Fruit fly (Drosophila melanogaster) whole organism, embryonic: ENCODE data around the gene Z600.

Experiments
- C15 ChIP-seq: fragments of 200-800 bp; sonication (Bioruptor generic); IDR thresholded peaks from 3 replicates; pipeline ENCODE4 v1.3.6; 2022; ENCODE audit warnings: missing biosample characterization, missing genetic modification characterization
- CG1024 ChIP-seq: fragments of 200-800 bp; sonication (Bioruptor generic); IDR thresholded peaks from 2 replicates; pipeline ENCODE4 v1.3.6; 2022; ENCODE audit warnings: missing biosample characterization, missing genetic modification characterization
- CG11723 ChIP-seq: fragments of 200-800 bp; sonication (Bioruptor generic); optimal IDR thresholded peaks from 2 replicates; lab custom pipeline; 2017; ENCODE audit warnings: missing biosample characterization, mild to moderate bottlenecking, missing genetic modification characterization
- CG1602 ChIP-seq: fragments of 200-800 bp; sonication (Bioruptor generic); optimal IDR thresholded peaks from 3 replicates; lab custom pipeline; 2016; ENCODE audit warnings: missing biosample characterization, missing genetic modification characterization
- CG18599 ChIP-seq: fragments of 200-800 bp; sonication (Bioruptor generic); optimal IDR thresholded peaks from 3 replicates; lab custom pipeline; 2017; ENCODE audit warnings: missing biosample characterization, missing genetic modification characterization, mild to moderate bottlenecking, moderate library complexity, missing genetic modification reagents
- CG2120 ChIP-seq: fragments of 200-800 bp; sonication (Bioruptor generic); optimal IDR thresholded peaks from 3 replicates; lab custom pipeline; 2016; ENCODE audit warnings: missing biosample characterization, missing genetic modification characterization
- CG30020 ChIP-seq: fragments of 200-800 bp; optimal IDR thresholded peaks from 2 replicates; lab custom pipeline; 2019; ENCODE audit warnings: missing biosample characterization, mild to moderate bottlenecking, missing genetic modification characterization, moderate library complexity
- CG34224 ChIP-seq: fragments of 200-800 bp; sonication (Bioruptor generic); IDR thresholded peaks from 3 replicates; pipeline ENCODE4 v1.3.6; 2022; ENCODE audit warnings: missing biosample characterization, missing genetic modification characterization; ENCODE audit not compliant: partially characterized antibody
- CG34376 ChIP-seq: fragments of 200-800 bp; sonication (Bioruptor generic); optimal IDR thresholded peaks from 2 replicates; lab custom pipeline; 2018; ENCODE audit warnings: missing biosample characterization, mild to moderate bottlenecking, missing genetic modification characterization
- CG34422 ChIP-seq: fragments of 200-800 bp; sonication (Bioruptor generic); IDR thresholded peaks from 3 replicates; pipeline ENCODE4 v1.3.6; 2022; ENCODE audit warnings: missing biosample characterization, missing genetic modification characterization
- CG3838 ChIP-seq: fragments of 200-800 bp; sonication (Bioruptor generic); optimal IDR thresholded peaks from 3 replicates; lab custom pipeline; 2016; ENCODE audit warnings: missing biosample characterization, missing genetic modification characterization
- CG42726 ChIP-seq: fragments of 200-800 bp; sonication (Bioruptor generic); IDR thresholded peaks from 2 replicates; pipeline ENCODE4 v1.3.6; 2022; ENCODE audit warnings: missing biosample characterization, missing genetic modification characterization; ENCODE audit not compliant: partially characterized antibody
- CG4282 ChIP-seq: fragments of 200-800 bp; sonication (Bioruptor generic); optimal IDR thresholded peaks from 2 replicates; lab custom pipeline; 2016; ENCODE audit warnings: missing biosample characterization, missing genetic modification characterization
- CG4617 ChIP-seq: fragments of 200-800 bp; sonication (Bioruptor generic); optimal IDR thresholded peaks from 3 replicates; lab custom pipeline; 2016; ENCODE audit warnings: missing biosample characterization, missing genetic modification characterization, borderline replicate concordance
- CG5953 ChIP-seq: fragments of 200-800 bp; sonication (Bioruptor generic); IDR thresholded peaks from 2 replicates; pipeline ENCODE4 v1.3.6; 2022; ENCODE audit warnings: missing biosample characterization, missing genetic modification characterization
- CG7372 ChIP-seq: fragments of 200-800 bp; sonication (Bioruptor generic); IDR thresholded peaks from 2 replicates; pipeline ENCODE4 v1.3.6; 2022; ENCODE audit warnings: missing biosample characterization, missing genetic modification characterization
- CG8290 ChIP-seq, 3 experiments: fragments of 200-800 bp; sonication (Bioruptor generic); optimal IDR thresholded peaks; 2 replicates each; lab custom pipeline; 2016 to 2019; ENCODE audit warnings: missing biosample characterization in 3 of 3, missing genetic modification characterization in 3 of 3, mild to moderate bottlenecking in 2 of 3, moderate library complexity in 1 of 3
- CG9932 ChIP-seq: fragments of 200-800 bp; sonication (Bioruptor generic); IDR thresholded peaks from 2 replicates; pipeline ENCODE4 v1.3.6; 2022; ENCODE audit warnings: missing biosample characterization, missing genetic modification characterization
- CHES-1-like ChIP-seq: fragments of 200-800 bp; sonication (Bioruptor generic); optimal IDR thresholded peaks from 2 replicates; lab custom pipeline; 2016; ENCODE audit warnings: missing biosample characterization, missing genetic modification characterization
- Chrac-16 ChIP-seq: fragments of 200-800 bp; sonication (Bioruptor generic); optimal IDR thresholded peaks from 3 replicates; lab custom pipeline; 2016; ENCODE audit warnings: missing biosample characterization, missing genetic modification characterization
- Dbx ChIP-seq: fragments of 200-800 bp; sonication (Bioruptor generic); IDR thresholded peaks from 3 replicates; pipeline ENCODE4 v1.3.6; 2022; ENCODE audit warnings: missing biosample characterization, missing genetic modification characterization
- ERR ChIP-seq: fragments of 200-800 bp; sonication (Bioruptor generic); optimal IDR thresholded peaks from 2 replicates; lab custom pipeline; 2016; ENCODE audit warnings: missing biosample characterization, missing genetic modification characterization
- Hsf ChIP-seq: fragments of 200-800 bp; sonication (Bioruptor generic); optimal IDR thresholded peaks from 3 replicates; lab custom pipeline; 2016; ENCODE audit warnings: missing biosample characterization, missing genetic modification characterization
- Myb ChIP-seq: fragments of 200-800 bp; sonication (Bioruptor generic); optimal IDR thresholded peaks from 2 replicates; lab custom pipeline; 2016; ENCODE audit warnings: missing biosample characterization, missing genetic modification characterization
- Optix ChIP-seq: fragments of 200-800 bp; sonication (Bioruptor generic); IDR thresholded peaks from 3 replicates; pipeline ENCODE4 v1.3.6; 2022; ENCODE audit warnings: missing biosample characterization, missing genetic modification characterization
- Pdp1 ChIP-seq, 2 experiments: fragments of 200-800 bp; sonication (Bioruptor generic); optimal IDR thresholded peaks; 3 replicates each; lab custom pipeline; 2016; ENCODE audit warnings: missing biosample characterization in 2 of 2, missing genetic modification characterization in 2 of 2, mild to moderate bottlenecking in 1 of 2, moderate library complexity in 1 of 2
- Sin3A ChIP-seq: fragments of >200 bp; optimal IDR thresholded peaks from 2 replicates; lab custom pipeline; 2018
- Sox102F ChIP-seq: fragments of 200-800 bp; sonication (Bioruptor generic); optimal IDR thresholded peaks from 2 replicates; lab custom pipeline; 2018; ENCODE audit warnings: missing biosample characterization, mild to moderate bottlenecking, missing genetic modification characterization, moderate library complexity
- Taf1 ChIP-seq: fragments of 200-800 bp; sonication (Bioruptor generic); IDR thresholded peaks from 2 replicates; pipeline ENCODE4 v1.3.6; 2022; ENCODE audit warnings: missing biosample characterization, missing genetic modification characterization
- br ChIP-seq: fragments of >200 bp; optimal IDR thresholded peaks from 2 replicates; lab custom pipeline; 2017
- cad ChIP-seq: fragments of >200 bp; optimal IDR thresholded peaks from 2 replicates; lab custom pipeline; 2017; ENCODE audit warnings: missing biosample characterization, missing genetic modification characterization
- caup ChIP-seq: fragments of 200-800 bp; sonication (Bioruptor generic); optimal IDR thresholded peaks from 3 replicates; lab custom pipeline; 2017; ENCODE audit warnings: missing biosample characterization, mild to moderate bottlenecking, missing genetic modification characterization, moderate library complexity; ENCODE audit not compliant: severe bottlenecking
- dati ChIP-seq: fragments of 200-800 bp; sonication (Bioruptor generic); IDR thresholded peaks from 2 replicates; pipeline ENCODE4 v1.3.6; 2022; ENCODE audit warnings: missing biosample characterization, missing genetic modification characterization
- en ChIP-seq: fragments of 200-800 bp; sonication (Bioruptor generic); optimal IDR thresholded peaks from 2 replicates; lab custom pipeline; 2016; ENCODE audit warnings: missing biosample characterization, missing genetic modification characterization
- eve ChIP-seq, 2 experiments: fragments of >200 bp; optimal IDR thresholded peaks; 2 replicates each; lab custom pipeline; 2017; ENCODE audit warnings: missing biosample characterization in 2 of 2, missing genetic modification characterization in 2 of 2
- exex ChIP-seq: fragments of 200-800 bp; sonication (Bioruptor generic); optimal IDR thresholded peaks from 4 replicates; lab custom pipeline; 2018; ENCODE audit warnings: missing biosample characterization, mild to moderate bottlenecking, missing genetic modification characterization, moderate library complexity
- gro ChIP-seq: fragments of 200-800 bp; sonication (Bioruptor generic); optimal IDR thresholded peaks from 2 replicates; lab custom pipeline; 2016; ENCODE audit warnings: missing biosample characterization, missing genetic modification characterization
- jumu ChIP-seq: fragments of 200-800 bp; sonication (Bioruptor generic); optimal IDR thresholded peaks from 3 replicates; lab custom pipeline; 2016; ENCODE audit warnings: missing biosample characterization, missing genetic modification characterization
- lab ChIP-seq: fragments of 200-800 bp; sonication (Bioruptor generic); optimal IDR thresholded peaks from 3 replicates; lab custom pipeline; 2017; ENCODE audit warnings: missing biosample characterization, missing genetic modification characterization, mild to moderate bottlenecking, moderate library complexity, missing genetic modification reagents
- pan ChIP-seq, 4 experiments: fragments of >200 bp in 3 of 4; fragments of 200-800 bp in 1 of 4; sonication (Bioruptor generic) in 1 of 4; optimal IDR thresholded peaks in 3 of 4; IDR thresholded peaks in 1 of 4; 2 replicates each; pipeline versions ENCODE4 v1.3.6 to Lab custom; 2017 to 2022; ENCODE audit warnings: missing biosample characterization in 2 of 4, missing genetic modification characterization in 2 of 4, mixed read lengths in 1 of 4
- repo ChIP-seq: fragments of 200-800 bp; sonication (Bioruptor generic); optimal IDR thresholded peaks from 2 replicates; lab custom pipeline; 2016; ENCODE audit warnings: missing biosample characterization, missing genetic modification characterization
- schlank ChIP-seq: fragments of 200-800 bp; sonication (Bioruptor generic); optimal IDR thresholded peaks from 2 replicates; lab custom pipeline; 2018; ENCODE audit warnings: missing biosample characterization, mild to moderate bottlenecking, missing genetic modification characterization
- scrt ChIP-seq: fragments of 200-800 bp; sonication (Bioruptor generic); optimal IDR thresholded peaks from 2 replicates; lab custom pipeline; 2018; ENCODE audit warnings: missing biosample characterization, mild to moderate bottlenecking, missing genetic modification characterization, moderate library complexity
- sd ChIP-seq: fragments of 200-800 bp; sonication (Bioruptor generic); optimal IDR thresholded peaks from 3 replicates; lab custom pipeline; 2018; ENCODE audit warnings: missing biosample characterization, mild to moderate bottlenecking, missing genetic modification characterization, moderate library complexity
- slbo ChIP-seq: fragments of 200-800 bp; sonication (Bioruptor generic); IDR thresholded peaks from 2 replicates; pipeline ENCODE4 v1.3.6; 2022; ENCODE audit warnings: missing biosample characterization, missing genetic modification characterization
- slp2 ChIP-seq: fragments of 200-800 bp; sonication (Bioruptor generic); optimal IDR thresholded peaks from 2 replicates; lab custom pipeline; 2016; ENCODE audit warnings: missing biosample characterization, missing genetic modification characterization
- stc ChIP-seq: fragments of 200-800 bp; sonication (Bioruptor generic); IDR thresholded peaks from 2 replicates; pipeline ENCODE4 v1.3.6; 2022; ENCODE audit warnings: missing biosample characterization, missing genetic modification characterization
- sug ChIP-seq: fragments of 200-800 bp; optimal IDR thresholded peaks from 2 replicates; lab custom pipeline; 2019; ENCODE audit warnings: missing biosample characterization, mild to moderate bottlenecking, missing genetic modification characterization, moderate library complexity
- wek ChIP-seq: fragments of 200-800 bp; sonication (Bioruptor generic); optimal IDR thresholded peaks from 3 replicates; lab custom pipeline; 2018; ENCODE audit warnings: missing biosample characterization, mild to moderate bottlenecking, missing genetic modification characterization, moderate library complexity

Gene Z600

DNA sequence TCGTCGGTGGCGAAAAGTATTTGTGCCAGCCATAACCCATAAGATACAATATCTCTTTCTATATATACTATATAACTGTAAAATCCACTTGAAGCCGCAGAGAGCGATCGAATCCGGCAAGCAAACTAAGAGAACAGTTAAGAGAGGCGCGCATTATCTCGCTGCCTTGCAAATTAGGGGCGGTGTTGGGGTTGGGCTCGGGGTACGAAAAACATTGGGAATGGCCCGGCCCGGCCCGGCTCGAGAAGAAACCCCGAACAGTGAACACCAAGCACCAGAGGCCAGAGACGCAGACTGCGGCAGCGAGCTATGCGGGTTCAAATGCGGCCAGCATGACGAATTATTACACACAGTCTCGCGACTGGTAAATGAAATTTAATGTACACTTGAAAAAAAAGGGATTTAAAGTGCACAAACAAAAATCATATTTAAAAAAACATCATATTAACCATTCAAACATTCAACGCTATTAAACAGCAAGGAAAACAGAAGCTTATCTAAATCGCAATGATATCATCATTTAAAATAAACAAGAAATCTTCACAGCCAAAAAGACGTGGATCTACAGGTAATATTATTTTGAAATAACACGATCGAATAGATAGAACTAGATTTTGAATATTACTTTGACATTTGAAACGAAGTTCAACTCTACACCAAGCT is 23.6 kb downstream of the Z600 start (continued):
- TF ChIP-seq dati = no peak
- no peak for TF ChIP-seq CHES-1-like (GFP tag; lab: Kevin White, UChicago)
- TF ChIP-seq en (GFP tag; lab: Kevin White, UChicago) = no peak
- TF ChIP-seq CG1602 (GFP tag; lab: Kevin White, UChicago) = no peak
- no peak for TF ChIP-seq br (lab: Kevin White, UChicago)
- no peak for TF ChIP-seq Optix (GFP tag; lab: Robert Waterston, UW)
- TF ChIP-seq Taf1 (GFP tag; lab: Robert Waterston, UW) = no peak
- no peak for TF ChIP-seq exex
- TF ChIP-seq schlank (tag; lab: Kevin White, UChicago) = no peak
- TF ChIP-seq jumu (GFP tag; lab: Kevin White, UChicago) = no peak
- no peak for TF ChIP-seq scrt (GFP tag; lab: Kevin White, UChicago)
- no peak for TF ChIP-seq CG4617 (GFP tag; lab: Kevin White, UChicago)
- peak; percentile 16; the same call in 1 of the 3 replicates for TF ChIP-seq CG34422 (GFP tag; lab: Robert Waterston, UW)
- peak; percentile 1 for TF ChIP-seq Chrac-16
- peak; percentile 63 for TF ChIP-seq slbo (GFP tag; lab: Robert Waterston, UW)
- 0 out of 3 replicates have a peak, but pooled peaks have one; percentile 24 for TF ChIP-seq Dbx (GFP tag; lab: Robert Waterston, UW)
- TF ChIP-seq CG5953 = no peak
- TF ChIP-seq Myb (GFP tag; lab: Kevin White, UChicago) = peak; percentile 14
- peak; percentile 2 for TF ChIP-seq Hsf
- no peak for TF ChIP-seq eve (GFP tag; optimal IDR thresholded peaks at IDR 0.05; lab: Kevin White, UChicago)
- TF ChIP-seq CG34224 (GFP tag; lab: Robert Waterston, UW) = no peak
- TF ChIP-seq Pdp1 (GFP tag; optimal IDR thresholded peaks at IDR 0.05; lab: Kevin White, UChicago) = peak in 1 of 2 experiments; percentile 32
- TF ChIP-seq CG8290 (GFP tag; optimal IDR thresholded peaks at IDR 0.05; lab: Kevin White, UChicago) = no peak
- peak in 1 of 2 experiments; percentile 26 for TF ChIP-seq CG8290 (tag; optimal IDR thresholded peaks at IDR 0.05; lab: Kevin White, UChicago)
- no peak for TF ChIP-seq CG42726 (GFP tag; lab: Robert Waterston, UW)
- no peak for TF ChIP-seq stc (GFP tag; lab: Robert Waterston, UW)
- peak; percentile 39 for TF ChIP-seq lab
- peak; percentile 18 for TF ChIP-seq sd (tag; lab: Kevin White, UChicago)
- TF ChIP-seq CG4282 = no peak
- TF ChIP-seq CG9932 (GFP tag; lab: Robert Waterston, UW) = peak; percentile 55
- 0 out of 3 replicates have a peak, but pooled peaks have one; percentile 39 for TF ChIP-seq C15 (GFP tag; lab: Robert Waterston, UW)
- no peak for TF ChIP-seq repo
- TF ChIP-seq Sox102F (GFP tag; lab: Kevin White, UChicago) = peak; percentile 26
- TF ChIP-seq CG7372 = peak; percentile 23; the same call in 1 of the 2 replicates
- peak; percentile 15 for TF ChIP-seq slp2 (GFP tag; lab: Kevin White, UChicago)
- no peak for TF ChIP-seq wek
- peak; percentile 14 for TF ChIP-seq sug (tag; lab: Kevin White, UChicago)
- TF ChIP-seq CG34376 (GFP tag; lab: Kevin White, UChicago) = no peak
- TF ChIP-seq CG1024 (GFP tag; lab: Robert Waterston, UW) = peak; percentile 29; the same call in 1 of the 2 replicates
- TF ChIP-seq CG30020 (tag; lab: Kevin White, UChicago) = no peak
- TF ChIP-seq Sin3A (lab: Kevin White, UChicago) = no peak
- no peak for TF ChIP-seq gro
- no peak for TF ChIP-seq pan (optimal IDR thresholded peaks at IDR 0.05; lab: Kevin White, UChicago)
- TF ChIP-seq pan (GFP tag; optimal IDR thresholded peaks at IDR 0.05 in 1 of 2, IDR thresholded peaks at IDR 0.05 in 1 of 2) = peak in 1 of 2 experiments; percentile 72
- no peak for TF ChIP-seq ERR
- no peak for TF ChIP-seq CG3838 (GFP tag; lab: Kevin White, UChicago)
- TF ChIP-seq cad (GFP tag; lab: Kevin White, UChicago) = no peak
- peak; percentile 53 for TF ChIP-seq CG18599 (GFP tag; lab: Kevin White, UChicago)
- no peak for TF ChIP-seq CG11723 (GFP tag; lab: Kevin White, UChicago)
- TF ChIP-seq caup (GFP tag; lab: Kevin White, UChicago) = no peak
- TF ChIP-seq CG2120 (GFP tag; lab: Kevin White, UChicago) = no peak
